Fruit fly (Drosophila melanogaster) whole organism, adult: ENCODE results near the gene slow.

Experiments
- CG12768 ChIP-seq: fragments of 200-800 bp; sonication (Bioruptor generic); optimal IDR thresholded peaks from 2 replicates; lab custom pipeline; 2017; ENCODE audit warnings: missing biosample characterization, missing genetic modification characterization, mild to moderate bottlenecking, moderate library complexity, missing genetic modification reagents
- CG14711 ChIP-seq: fragments of 200-800 bp; sonication (Bioruptor generic); optimal IDR thresholded peaks from 2 replicates; lab custom pipeline; 2018; ENCODE audit warnings: missing biosample characterization, mild to moderate bottlenecking, missing genetic modification characterization, moderate library complexity
- CG33017 ChIP-seq: fragments of 200-800 bp; sonication (Bioruptor generic); optimal IDR thresholded peaks from 2 replicates; lab custom pipeline; 2018; ENCODE audit warnings: missing biosample characterization, mild to moderate bottlenecking, missing genetic modification characterization, moderate library complexity
- CG7045 ChIP-seq: fragments of 200-800 bp; sonication (Bioruptor generic); optimal IDR thresholded peaks from 2 replicates; lab custom pipeline; 2017; ENCODE audit warnings: missing biosample characterization, mild to moderate bottlenecking, missing genetic modification characterization
- Crg-1 ChIP-seq: fragments of 200-800 bp; sonication (Bioruptor generic); optimal IDR thresholded peaks from 2 replicates; lab custom pipeline; 2016; ENCODE audit warnings: missing biosample characterization, missing genetic modification characterization
- Mnt ChIP-seq: fragments of 200-800 bp; sonication (Bioruptor generic); optimal IDR thresholded peaks from 2 replicates; lab custom pipeline; 2016; ENCODE audit warnings: missing biosample characterization, mild to moderate bottlenecking, missing genetic modification characterization
- cic ChIP-seq: fragments of 200-800 bp; sonication (Bioruptor generic); optimal IDR thresholded peaks from 2 replicates; lab custom pipeline; 2017; ENCODE audit warnings: missing biosample characterization, mild to moderate bottlenecking, missing genetic modification characterization, moderate library complexity
- kay ChIP-seq: fragments of 200-800 bp; sonication (Bioruptor generic); peaks from one replicate; lab custom pipeline; 2016; ENCODE audit warnings: missing biosample characterization, missing genetic modification characterization, borderline replicate concordance
- ovo ChIP-seq: fragments of 200-800 bp; sonication (Bioruptor generic); optimal IDR thresholded peaks from 2 replicates; lab custom pipeline; 2016; ENCODE audit warnings: missing biosample characterization, missing genetic modification characterization
- toe ChIP-seq: fragments of 200-800 bp; sonication (Bioruptor generic); optimal IDR thresholded peaks from 2 replicates; lab custom pipeline; 2016; ENCODE audit warnings: missing biosample characterization, missing genetic modification characterization

dm6 chr3L:4440153-4440552, 55.9 kb downstream of the slow start:
- TF ChIP-seq cic (no peak), CG33017 (tag; lab: Kevin White, UChicago) (no peak), Crg-1 (GFP tag; lab: Kevin White, UChicago) (no peak), kay (GFP tag; lab: Kevin White, UChicago) (no peak), ovo (GFP tag; lab: Kevin White, UChicago) (no peak), Mnt (GFP tag; lab: Kevin White, UChicago) (no peak), toe (no peak), CG14711 (tag; lab: Kevin White, UChicago) (no peak), CG7045 (GFP tag; lab: Kevin White, UChicago) (no peak), CG12768 (GFP tag; lab: Kevin White, UChicago) (no peak)
